Worm (Caenorhabditis elegans) whole organism, late embryonic: ENCODE measurements around the gene smc-5.

Experiments
- C08G9.2 ChIP-seq: sonication (generic microtip); optimal IDR thresholded peaks from 2 replicates; lab custom pipeline; 2016; ENCODE audit warnings: mild to moderate bottlenecking, missing genetic modification characterization, moderate library complexity, missing compliant biosample characterization
- F13H6.1 ChIP-seq: sonication (generic microtip); optimal IDR thresholded peaks from 2 replicates; lab custom pipeline; 2016; ENCODE audit warnings: missing genetic modification characterization, missing compliant biosample characterization
- K02D7.2 ChIP-seq: sonication (generic microtip); optimal IDR thresholded peaks from 2 replicates; lab custom pipeline; 2017; ENCODE audit warnings: mild to moderate bottlenecking, missing genetic modification characterization, missing compliant biosample characterization
- Y22D7AL.16 ChIP-seq: sonication (generic microtip); optimal IDR thresholded peaks from 2 replicates; lab custom pipeline; 2016; ENCODE audit warnings: missing genetic modification characterization, missing compliant biosample characterization
- ahr-1 ChIP-seq: sonication (generic microtip); optimal IDR thresholded peaks from 2 replicates; lab custom pipeline; 2016; ENCODE audit warnings: missing genetic modification characterization, missing compliant biosample characterization
- ama-1 ChIP-seq: fragments of 150-350 bp; optimal IDR thresholded peaks from 2 replicates; lab custom pipeline; 2014
- ceh-14 ChIP-seq: sonication (generic microtip); optimal IDR thresholded peaks from 2 replicates; lab custom pipeline; 2016; ENCODE audit warnings: missing genotype, missing genetic modification characterization, missing compliant biosample characterization
- ceh-18 ChIP-seq: sonication (generic microtip); optimal IDR thresholded peaks from 2 replicates; lab custom pipeline; 2016; ENCODE audit warnings: missing genetic modification characterization, missing compliant biosample characterization
- ceh-19 ChIP-seq: fragments of 200-800 bp; sonication (Bioruptor generic); optimal IDR thresholded peaks from 2 replicates; lab custom pipeline; 2018; ENCODE audit warnings: mild to moderate bottlenecking, missing genetic modification characterization, missing compliant biosample characterization
- ceh-2 ChIP-seq: sonication (generic microtip); optimal IDR thresholded peaks from 2 replicates; lab custom pipeline; 2016; ENCODE audit warnings: missing genotype, missing genetic modification characterization, missing compliant biosample characterization
- ceh-24 ChIP-seq: sonication (generic microtip); optimal IDR thresholded peaks from 2 replicates; lab custom pipeline; 2016; ENCODE audit warnings: mild to moderate bottlenecking, missing genetic modification characterization, missing compliant biosample characterization
- ceh-31 ChIP-seq: sonication (generic microtip); optimal IDR thresholded peaks from 2 replicates; lab custom pipeline; 2016; ENCODE audit warnings: missing genetic modification characterization, missing compliant biosample characterization
- ceh-34 ChIP-seq: sonication (generic microtip); optimal IDR thresholded peaks from 2 replicates; lab custom pipeline; 2016; ENCODE audit warnings: mild to moderate bottlenecking, missing genetic modification characterization, missing compliant biosample characterization
- ceh-45 ChIP-seq: fragments of 200-800 bp; sonication (Bioruptor generic); IDR thresholded peaks from 2 replicates; pipeline ENCODE4 v1.3.6; 2022; ENCODE audit warnings: missing genetic modification reagents, missing genetic modification characterization, missing compliant biosample characterization
- ceh-48 ChIP-seq: sonication (generic microtip); optimal IDR thresholded peaks from 2 replicates; lab custom pipeline; 2016; ENCODE audit warnings: missing genetic modification characterization, inconsistent platforms, missing compliant biosample characterization
- che-1 ChIP-seq: sonication (generic microtip); optimal IDR thresholded peaks from 2 replicates; lab custom pipeline; 2016; ENCODE audit warnings: mild to moderate bottlenecking, missing genetic modification characterization, missing compliant biosample characterization
- elt-2 ChIP-seq: sonication (generic microtip); optimal IDR thresholded peaks from 2 replicates; lab custom pipeline; 2016; ENCODE audit warnings: missing genetic modification reagents, missing genetic modification characterization, missing compliant biosample characterization
- elt-4 ChIP-seq: sonication (generic microtip); optimal IDR thresholded peaks from 2 replicates; lab custom pipeline; 2016; ENCODE audit warnings: missing genetic modification characterization, missing compliant biosample characterization
- ets-4 ChIP-seq: sonication (generic microtip); optimal IDR thresholded peaks from 2 replicates; lab custom pipeline; 2016; ENCODE audit warnings: missing genetic modification characterization, missing compliant biosample characterization
- fax-1 ChIP-seq: sonication (generic microtip); optimal IDR thresholded peaks from 2 replicates; lab custom pipeline; 2016; ENCODE audit warnings: missing genotype, missing genetic modification characterization, missing compliant biosample characterization
- fkh-10 ChIP-seq: fragments of 150-350 bp; optimal IDR thresholded peaks from 2 replicates; lab custom pipeline; 2014; ENCODE audit warnings: missing biosample characterization, missing genetic modification reagents, missing genetic modification characterization
- gmeb-2 ChIP-seq: sonication (generic microtip); optimal IDR thresholded peaks from 2 replicates; lab custom pipeline; 2016; ENCODE audit warnings: missing genetic modification characterization, inconsistent platforms, missing compliant biosample characterization
- hlh-13 ChIP-seq: fragments of 200-800 bp; sonication (Bioruptor generic); optimal IDR thresholded peaks from 2 replicates; lab custom pipeline; 2018; ENCODE audit warnings: mild to moderate bottlenecking, missing genetic modification characterization, missing compliant biosample characterization
- hlh-15 ChIP-seq: sonication (generic microtip); optimal IDR thresholded peaks from 2 replicates; lab custom pipeline; 2016; ENCODE audit warnings: missing genetic modification characterization, missing compliant biosample characterization
- hlh-30 ChIP-seq: sonication (generic microtip); optimal IDR thresholded peaks from 2 replicates; lab custom pipeline; 2017; ENCODE audit warnings: antibody characterized with exemption, missing genetic modification characterization, missing compliant biosample characterization; ENCODE audit not compliant: insufficient read depth
- hlh-6 ChIP-seq: sonication (generic microtip); optimal IDR thresholded peaks from 2 replicates; lab custom pipeline; 2016; ENCODE audit warnings: missing genotype, missing genetic modification characterization, missing compliant biosample characterization
- madf-2 ChIP-seq: sonication (generic microtip); optimal IDR thresholded peaks from 2 replicates; lab custom pipeline; 2017; ENCODE audit warnings: missing genetic modification characterization, missing compliant biosample characterization
- mec-3 ChIP-seq: sonication (generic microtip); optimal IDR thresholded peaks from 2 replicates; lab custom pipeline; 2016; ENCODE audit warnings: borderline replicate concordance, missing genetic modification characterization, missing compliant biosample characterization
- nfya-1 ChIP-seq: sonication (generic microtip); optimal IDR thresholded peaks from 2 replicates; lab custom pipeline; 2017; ENCODE audit warnings: missing genetic modification characterization, mild to moderate bottlenecking, missing compliant biosample characterization, antibody characterized with exemption, moderate library complexity
- nhr-11 ChIP-seq: fragments of 150-350 bp; optimal IDR thresholded peaks from 2 replicates; lab custom pipeline; 2014; ENCODE audit warnings: missing biosample characterization, missing genetic modification characterization
- npax-4 ChIP-seq: sonication (generic microtip); optimal IDR thresholded peaks from 2 replicates; lab custom pipeline; 2016; ENCODE audit warnings: missing genetic modification characterization, missing compliant biosample characterization
- pag-3 ChIP-seq: sonication (generic microtip); optimal IDR thresholded peaks from 2 replicates; lab custom pipeline; 2016; ENCODE audit warnings: missing compliant biosample characterization, missing genetic modification characterization, borderline replicate concordance
- pha-2 ChIP-seq: sonication (generic microtip); optimal IDR thresholded peaks from 2 replicates; lab custom pipeline; 2017; ENCODE audit warnings: mild to moderate bottlenecking, missing genetic modification characterization, missing compliant biosample characterization
- pha-4 ChIP-seq: fragments of 150-350 bp; optimal IDR thresholded peaks from 2 replicates; lab custom pipeline; 2018; ENCODE audit warnings: missing biosample characterization, missing genetic modification reagents, missing genetic modification characterization
- pqm-1 ChIP-seq: sonication (generic microtip); optimal IDR thresholded peaks from 2 replicates; lab custom pipeline; 2016; ENCODE audit warnings: missing genetic modification characterization, missing compliant biosample characterization
- pros-1 ChIP-seq: fragments of 150-350 bp; optimal IDR thresholded peaks from 2 replicates; lab custom pipeline; 2014; ENCODE audit warnings: missing biosample characterization, missing genetic modification reagents, missing genetic modification characterization
- rnt-1 ChIP-seq: sonication (generic microtip); optimal IDR thresholded peaks from 2 replicates; lab custom pipeline; 2016; ENCODE audit warnings: missing genetic modification characterization, missing compliant biosample characterization
- sox-4 ChIP-seq: sonication (generic microtip); optimal IDR thresholded peaks from 2 replicates; lab custom pipeline; 2017; ENCODE audit warnings: mild to moderate bottlenecking, missing genetic modification characterization, inconsistent platforms, missing compliant biosample characterization
- tbx-2 ChIP-seq: sonication (generic microtip); optimal IDR thresholded peaks from 2 replicates; lab custom pipeline; 2016; ENCODE audit warnings: missing genetic modification characterization, missing compliant biosample characterization
- tbx-7 ChIP-seq: sonication (generic microtip); optimal IDR thresholded peaks from 2 replicates; lab custom pipeline; 2016; ENCODE audit warnings: missing genotype, missing genetic modification characterization, missing compliant biosample characterization
- unc-3 ChIP-seq, 2 experiments: fragments of 200-800 bp in 1 of 2; sonication (Bioruptor generic) in 1 of 2; sonication (generic microtip) in 1 of 2; conservative IDR thresholded peaks in 1 of 2; optimal IDR thresholded peaks in 1 of 2; 2 replicates each; pipeline versions ENCODE4 v1.3.6 to Lab custom; 2016 to 2022; ENCODE audit warnings: missing compliant biosample characterization in 2 of 2, missing genetic modification characterization in 2 of 2, missing genetic modification reagents in 1 of 2
- unc-42 ChIP-seq: sonication (generic microtip); optimal IDR thresholded peaks from 2 replicates; lab custom pipeline; 2016; ENCODE audit warnings: missing genotype, missing genetic modification characterization, missing compliant biosample characterization
- unc-55 ChIP-seq: sonication (generic microtip); optimal IDR thresholded peaks from 2 replicates; lab custom pipeline; 2017; ENCODE audit warnings: missing biosample characterization, missing genetic modification reagents, missing genetic modification characterization
- unc-86 ChIP-seq: sonication (generic microtip); optimal IDR thresholded peaks from 2 replicates; lab custom pipeline; 2016; ENCODE audit warnings: missing genetic modification characterization, missing compliant biosample characterization
- zip-5 ChIP-seq: sonication (generic microtip); optimal IDR thresholded peaks from 2 replicates; lab custom pipeline; 2016; ENCODE audit warnings: missing genetic modification characterization, missing compliant biosample characterization

The smc-5 gene

DNA sequence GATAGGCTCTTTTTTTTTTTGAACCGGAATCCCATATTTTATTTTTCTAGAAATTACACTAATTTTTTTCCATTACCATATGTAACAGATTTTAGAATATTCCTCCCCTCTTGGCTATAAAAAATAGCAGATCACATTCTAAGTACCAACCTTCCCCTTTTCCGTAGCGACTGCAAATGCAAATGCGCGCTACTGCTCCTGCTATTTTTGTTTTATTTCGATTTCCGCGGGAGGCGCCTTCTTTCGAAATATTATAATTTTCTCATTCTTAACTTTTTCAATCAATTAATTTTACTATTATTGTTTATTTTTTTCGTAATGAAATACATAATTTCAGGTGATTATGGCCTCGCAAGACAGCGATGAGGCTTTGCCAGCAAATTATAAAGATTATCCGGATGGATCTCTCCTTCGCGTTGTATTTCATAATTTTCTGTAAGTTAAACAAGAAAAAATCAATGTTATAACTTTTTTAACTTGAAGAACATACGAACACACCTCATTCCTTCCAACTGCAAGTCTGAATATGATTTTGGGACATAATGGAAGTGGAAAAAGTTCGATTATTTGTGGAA lies at the start of gene smc-5 (continued):
- TF ChIP-seq nhr-11 = no peak
- no peak for TF ChIP-seq unc-86 (tag; lab: Kevin White, UChicago)
- TF ChIP-seq npax-4 (tag; lab: Kevin White, UChicago) = no peak
- no peak for TF ChIP-seq unc-3 (GFP tag; conservative IDR thresholded peaks at IDR 0.05; lab: Robert Waterston, UW)
- no peak for TF ChIP-seq unc-3 (tag; optimal IDR thresholded peaks at IDR 0.05; lab: Kevin White, UChicago)
- TF ChIP-seq fax-1 (tag; lab: Kevin White, UChicago) = peak; percentile 58
- TF ChIP-seq Y22D7AL.16 (tag; lab: Kevin White, UChicago) = no peak
- no peak for TF ChIP-seq ceh-45
- no peak for TF ChIP-seq gmeb-2
- no peak for TF ChIP-seq che-1
- peak; percentile 73 for TF ChIP-seq tbx-2
- TF ChIP-seq fkh-10 = no peak
- TF ChIP-seq unc-55 (GFP tag; lab: Kevin White, UChicago) = no peak
- no peak for TF ChIP-seq hlh-13 (GFP tag; lab: Kevin White, UChicago)
- TF ChIP-seq elt-4 = no peak
- no peak for TF ChIP-seq pros-1 (tag; lab: Kevin White, UChicago)
- peak; percentile 91 for TF ChIP-seq ceh-31

DNA sequence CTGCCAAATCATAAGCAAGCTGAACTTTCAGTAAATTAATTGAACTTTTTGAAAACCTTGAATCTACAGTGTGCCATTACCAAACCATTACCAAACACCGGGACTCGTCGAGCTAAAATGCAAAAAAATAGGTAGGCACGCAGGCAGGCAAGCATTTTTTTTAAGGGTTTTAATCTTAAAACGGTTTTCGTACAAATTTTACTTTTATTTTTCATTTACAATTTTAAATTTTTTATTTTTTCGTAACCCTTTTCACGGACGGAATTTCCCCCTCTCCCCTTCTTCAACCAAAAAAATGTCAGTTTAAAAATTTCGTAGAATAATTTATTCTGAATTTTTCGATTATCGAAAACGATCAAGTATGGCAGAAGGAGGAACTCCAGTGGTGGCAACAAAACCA lies 47.5 kb upstream of the smc-5 start, which contains the start of gene F59A6.2:
Gene F59A6.2, plus strand, starts transcription at position 301 of the 400 bp plus-strand sequence.
- TF ChIP-seq nfya-1 (tag; lab: Kevin White, UChicago) (no peak), K02D7.2 (tag; lab: Kevin White, UChicago) (no peak), hlh-30 (no peak), ceh-31 (no peak), rnt-1 (tag; lab: Kevin White, UChicago) (no peak), ceh-24 (no peak), pha-2 (tag; lab: Kevin White, UChicago) (no peak), pros-1 (tag; lab: Kevin White, UChicago) (no peak), che-1 (no peak), ceh-19 (no peak), pqm-1 (tag; lab: Kevin White, UChicago) (no peak), pha-4 (tag; lab: Kevin White, UChicago) (no peak), tbx-7 (tag; lab: Kevin White, UChicago) (no peak), mec-3 (tag; lab: Kevin White, UChicago) (no peak), sox-4 (no peak), ahr-1 (tag; lab: Kevin White, UChicago) (no peak), elt-2 (no peak), elt-4 (no peak), unc-86 (tag; lab: Kevin White, UChicago) (no peak)

DNA sequence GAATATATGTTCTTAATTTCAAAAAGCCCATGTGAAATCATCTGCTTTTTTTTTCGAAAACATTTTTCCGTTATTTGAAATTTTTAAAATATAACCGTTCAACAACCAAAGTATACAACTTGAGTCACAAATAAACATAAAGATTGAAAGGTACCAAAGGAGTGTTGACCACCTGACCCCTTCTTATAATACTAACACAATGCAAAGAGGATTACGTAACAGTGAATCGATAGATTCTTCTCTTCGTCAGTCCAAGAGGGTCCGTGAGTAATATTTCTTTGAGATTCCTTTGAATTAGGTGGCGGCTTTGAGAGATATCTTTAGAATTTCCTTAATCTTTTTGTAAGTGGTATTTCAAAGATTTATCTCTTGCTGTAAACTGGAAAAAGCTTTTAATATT lies 45.8 kb upstream of the smc-5 start:
- TF ChIP-seq rnt-1 (tag; lab: Kevin White, UChicago) = no peak
- no peak for TF ChIP-seq tbx-2
- no peak for TF ChIP-seq npax-4 (tag; lab: Kevin White, UChicago)
- no peak for TF ChIP-seq pha-2 (tag; lab: Kevin White, UChicago)
- no peak for TF ChIP-seq nfya-1 (tag; lab: Kevin White, UChicago)
- no peak for TF ChIP-seq pag-3 (tag; lab: Kevin White, UChicago)
- TF ChIP-seq zip-5 (tag; lab: Kevin White, UChicago) = no peak
- no peak for TF ChIP-seq ama-1 (lab: Kevin White, UChicago)
- TF ChIP-seq fkh-10 = no peak

DNA sequence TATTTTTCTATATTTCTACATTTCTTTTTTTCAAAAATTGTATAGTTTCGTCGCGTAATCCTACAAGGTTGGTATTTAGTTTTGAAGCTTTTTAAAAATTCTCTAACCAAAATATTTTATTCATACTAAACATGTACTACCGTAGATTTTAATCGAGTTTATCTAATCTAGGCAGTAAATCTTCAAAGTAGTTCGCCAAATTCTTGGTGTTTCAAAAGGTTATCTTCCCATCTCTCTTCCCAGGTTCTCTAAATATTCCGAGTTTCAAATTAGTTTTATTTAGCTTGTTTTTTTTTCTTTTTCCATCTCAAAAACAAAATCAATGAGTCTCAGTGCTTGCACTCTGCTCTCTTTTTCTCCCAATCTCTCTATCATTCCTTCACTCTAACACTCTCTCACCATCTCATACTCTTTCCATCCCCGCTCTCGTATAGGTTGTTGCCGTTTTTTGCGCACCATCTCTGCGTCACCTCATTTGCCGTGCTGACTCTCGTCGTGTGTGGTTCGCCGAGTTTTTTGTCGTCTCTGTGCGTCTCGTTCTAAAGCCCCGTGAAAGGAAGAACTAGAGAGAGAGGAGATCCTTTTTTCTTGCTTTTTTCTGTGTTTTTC lies 44.8 kb upstream of the smc-5 start:
- peak; percentile 25 for TF ChIP-seq F13H6.1 (tag; lab: Kevin White, UChicago)
- TF ChIP-seq ceh-34 (tag; lab: Kevin White, UChicago) = peak; percentile 27
- peak; percentile 36 for TF ChIP-seq madf-2 (tag; lab: Kevin White, UChicago)
- no peak for TF ChIP-seq unc-86 (tag; lab: Kevin White, UChicago)
- peak; percentile 55 for TF ChIP-seq ceh-48
- peak; percentile 47 for TF ChIP-seq ceh-18 (tag; lab: Kevin White, UChicago)
- peak; percentile 80 for TF ChIP-seq unc-42 (tag; lab: Kevin White, UChicago)
- TF ChIP-seq sox-4 = peak; percentile 47
- TF ChIP-seq mec-3 (tag; lab: Kevin White, UChicago) = no peak
- TF ChIP-seq hlh-6 (tag; lab: Kevin White, UChicago) = peak; percentile 16
- no peak for TF ChIP-seq hlh-15 (tag; lab: Kevin White, UChicago)
- TF ChIP-seq ceh-2 (tag; lab: Kevin White, UChicago) = no peak
- TF ChIP-seq ets-4 (tag; lab: Kevin White, UChicago) = peak; percentile 20
- TF ChIP-seq ceh-14 = peak; percentile 31
- peak; percentile 79 for TF ChIP-seq ceh-31
- TF ChIP-seq C08G9.2 (tag; lab: Kevin White, UChicago) = peak; percentile 24
- TF ChIP-seq nfya-1 (tag; lab: Kevin White, UChicago) = peak; percentile 69
- TF ChIP-seq tbx-2 = peak; percentile 54
- TF ChIP-seq pag-3 (tag; lab: Kevin White, UChicago) = no peak
- no peak for TF ChIP-seq pqm-1 (tag; lab: Kevin White, UChicago)
- TF ChIP-seq Y22D7AL.16 (tag; lab: Kevin White, UChicago) = no peak
- no peak for TF ChIP-seq hlh-30
